Fruit fly (Drosophila melanogaster): Measurements from ENCODE around the gene CG15892.

The CG15892 gene

DNA sequence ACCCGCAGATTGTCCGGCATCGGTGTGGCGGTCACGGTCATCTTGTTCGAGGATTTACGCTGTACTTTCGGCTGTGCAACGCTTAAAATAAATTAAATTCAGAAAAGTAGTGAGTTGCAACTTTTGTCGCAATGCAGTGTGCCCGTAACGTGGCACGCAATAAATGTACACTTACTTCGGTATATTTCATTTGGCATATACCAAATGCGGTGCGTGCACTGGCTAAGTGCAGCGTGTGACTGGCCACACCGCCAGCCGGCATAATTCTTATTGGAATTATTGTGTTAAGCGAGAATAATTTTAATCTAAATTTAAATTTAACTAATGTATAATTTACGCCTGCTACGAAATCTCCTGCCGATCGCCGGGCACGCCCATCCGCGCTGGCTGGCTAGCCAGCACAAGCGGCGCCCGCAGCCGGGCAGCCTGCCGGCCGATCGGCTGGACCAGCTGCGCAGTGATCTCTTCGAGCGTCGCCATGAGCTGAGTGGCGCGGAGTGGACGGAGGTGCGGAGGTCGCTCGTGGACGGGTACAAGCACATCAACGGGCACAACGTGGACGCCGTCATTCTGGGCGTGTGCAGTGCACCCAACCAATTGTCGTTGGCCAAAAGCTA is 3.0 kb downstream of the CG15892 start, which contains the start of the genes Rpt4 and mldr (continued):
- TF ChIP-seq CG14710 (tag; optimal IDR thresholded peaks at IDR 0.05) (peak; percentile 75), NC2β (GFP tag; optimal IDR thresholded peaks at IDR 0.05) (no peak), CG8478 (optimal IDR thresholded peaks at IDR 0.05) (no peak), MBD-R2 (GFP tag; IDR thresholded peaks at IDR 0.05) (peak; percentile 98), CG8765 (GFP tag; IDR thresholded peaks at IDR 0.05) (no peak), CG43689 (GFP tag; IDR thresholded peaks at IDR 0.05) (no peak), pros (GFP tag; optimal IDR thresholded peaks at IDR 0.05) (no peak), run (tag; optimal IDR thresholded peaks at IDR 0.05) (no peak), CTCF (GFP tag; optimal IDR thresholded peaks at IDR 0.05) (peak; percentile 8), Sry-β (GFP tag; optimal IDR thresholded peaks at IDR 0.05) (no peak), CG7963 (GFP tag; IDR thresholded peaks at IDR 0.05; ENCODE audit: partially characterized antibody) (no peak), Fer3 (tag; optimal IDR thresholded peaks at IDR 0.05) (no peak), Optix (GFP tag; IDR thresholded peaks at IDR 0.05) (no peak), CG34422 (GFP tag; IDR thresholded peaks at IDR 0.05) (peak; percentile 70; the same call in 1 of the 3 replicates), CG10267 (tag; optimal IDR thresholded peaks at IDR 0.05) (peak; percentile 21), CG17361 (GFP tag; IDR thresholded peaks at IDR 0.05) (no peak), onecut (GFP tag; IDR thresholded peaks at IDR 0.05) (no peak), bbx (GFP tag; IDR thresholded peaks at IDR 0.05; ENCODE audit: partially characterized antibody) (no peak), Dp (GFP tag; optimal IDR thresholded peaks at IDR 0.05) (peak; percentile 46), CG2116 (GFP tag; optimal IDR thresholded peaks at IDR 0.05) (peak; percentile 12), CG10366 (GFP tag; IDR thresholded peaks at IDR 0.05) (no peak), cg (GFP tag; optimal IDR thresholded peaks at IDR 0.05) (no peak), CG17829 (tag; optimal IDR thresholded peaks at IDR 0.05) (peak; percentile 31), ewg (GFP tag; optimal IDR thresholded peaks at IDR 0.05) (peak; percentile 32), unc-4 (GFP tag; IDR thresholded peaks at IDR 0.05; ENCODE audit: partially characterized antibody) (peak; percentile 41), CG7839 (tag; optimal IDR thresholded peaks at IDR 0.05) (no peak), bsh (GFP tag; optimal IDR thresholded peaks at IDR 0.05) (no peak), row (GFP tag; IDR thresholded peaks at IDR 0.05) (no peak; the same call in 2 of the 3 replicates), Pdp1 (GFP tag; optimal IDR thresholded peaks at IDR 0.05) (peak in 1 of 2 experiments; percentile 52), knrl (GFP tag; IDR thresholded peaks at IDR 0.05; ENCODE audit: partially characterized antibody) (peak; percentile 45; the same call in 1 of the 3 replicates), pita (GFP tag; optimal IDR thresholded peaks at IDR 0.05) (peak; percentile 60), CG6791 (GFP tag; IDR thresholded peaks at IDR 0.05; ENCODE audit: partially characterized antibody) (peak; percentile 43; the same call in 1 of the 3 replicates), Taf1 (GFP tag; IDR thresholded peaks at IDR 0.05) (no peak), Sin3A (optimal IDR thresholded peaks at IDR 0.05) (peak; percentile 63), amos (GFP tag; IDR thresholded peaks at IDR 0.05; ENCODE audit: partially characterized antibody) (peak; percentile 14; the same call in 1 of the 2 replicates), Lhr (GFP tag; optimal IDR thresholded peaks at IDR 0.05) (peak; percentile 68), CG3847 (GFP tag; IDR thresholded peaks at IDR 0.05) (peak; percentile 59), CG12659 (GFP tag; optimal IDR thresholded peaks at IDR 0.05) (peak; percentile 72), sug (tag; optimal IDR thresholded peaks at IDR 0.05) (peak; percentile 0), toy (GFP tag; IDR thresholded peaks at IDR 0.05) (no peak), chinmo (GFP tag; IDR thresholded peaks at IDR 0.05; ENCODE audit: partially characterized antibody) (0 out of 4 replicates have a peak, but pooled peaks have one; percentile 59), vnd (GFP tag; IDR thresholded peaks at IDR 0.05; ENCODE audit: partially characterized antibody) (no peak), ci (GFP tag; IDR thresholded peaks at IDR 0.05) (no peak), zfh2 (GFP tag; optimal IDR thresholded peaks at IDR 0.05) (no peak), Lim3 (GFP tag; IDR thresholded peaks at IDR 0.05) (no peak), dimm (GFP tag; IDR thresholded peaks at IDR 0.05) (no peak), Eip74EF (GFP tag; optimal IDR thresholded peaks at IDR 0.05) (no peak), Hand (GFP tag; optimal IDR thresholded peaks at IDR 0.05) (no peak), CG6272 (GFP tag; IDR thresholded peaks at IDR 0.05) (no peak)
